Fruit fly (Drosophila melanogaster): Measurements from ENCODE around the gene mor.

mor gene

DNA sequence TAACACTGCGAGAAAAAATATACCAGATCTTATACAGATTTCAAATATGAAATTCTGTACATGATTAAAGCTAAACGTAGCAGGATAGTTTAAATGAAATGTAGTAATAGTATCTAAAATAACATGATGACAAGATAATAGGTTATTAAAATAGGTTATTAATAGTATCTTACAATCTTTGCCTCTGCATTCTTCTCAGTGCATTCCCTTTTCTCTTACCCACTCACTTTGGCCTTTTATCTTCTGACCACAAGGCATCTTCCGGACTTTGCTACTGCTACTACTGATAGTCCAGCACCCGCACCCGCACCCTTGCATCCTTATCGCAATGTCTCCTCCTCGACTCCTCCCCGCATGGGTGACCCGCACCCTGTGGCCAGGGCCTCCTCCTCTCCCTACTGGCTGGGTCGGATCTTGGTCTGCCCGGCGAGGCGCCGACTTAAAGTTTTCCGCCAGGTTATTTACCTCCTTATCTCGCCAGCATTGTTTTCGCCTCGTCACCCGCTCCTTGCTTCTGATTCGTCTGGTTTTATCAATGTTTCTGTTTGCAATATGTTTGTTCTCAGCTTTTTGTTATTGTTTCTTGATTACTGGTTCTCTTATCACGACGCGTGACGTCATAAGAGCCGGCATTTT, 11.9 kb upstream of the mor start (continued):
- TF ChIP-seq CG15269 (tag; optimal IDR thresholded peaks at IDR 0.05): peak; percentile 47
- TF ChIP-seq CG33557 (GFP tag; optimal IDR thresholded peaks at IDR 0.05): peak; percentile 46
- TF ChIP-seq stc (GFP tag; IDR thresholded peaks at IDR 0.05): peak; percentile 60; the same call in 1 of the 2 replicates
- peak; percentile 19 for TF ChIP-seq org-1 (GFP tag; optimal IDR thresholded peaks at IDR 0.05)
- peak; percentile 35 for TF ChIP-seq Meics (GFP tag; optimal IDR thresholded peaks at IDR 0.05)
- no peak for TF ChIP-seq cad (GFP tag; optimal IDR thresholded peaks at IDR 0.05)
- TF ChIP-seq CG42726 (GFP tag; IDR thresholded peaks at IDR 0.05; ENCODE audit: partially characterized antibody): peak; percentile 54; the same call in 1 of the 2 replicates
- TF ChIP-seq mirr (GFP tag; optimal IDR thresholded peaks at IDR 0.05): peak; percentile 15
- peak; percentile 68 for TF ChIP-seq grau (tag; optimal IDR thresholded peaks at IDR 0.05)
- no peak for TF ChIP-seq cg (GFP tag; optimal IDR thresholded peaks at IDR 0.05)
- TF ChIP-seq Hsf (GFP tag; optimal IDR thresholded peaks at IDR 0.05): peak; percentile 43
- TF ChIP-seq Opbp (GFP tag; IDR thresholded peaks at IDR 0.05; ENCODE audit: partially characterized antibody): no peak
- TF ChIP-seq gcm (GFP tag; optimal IDR thresholded peaks at IDR 0.05): peak; percentile 81
- TF ChIP-seq CG2120 (GFP tag; optimal IDR thresholded peaks at IDR 0.05): peak; percentile 38
- no peak for TF ChIP-seq MESR4 (GFP tag; optimal IDR thresholded peaks at IDR 0.05)
- peak; percentile 37 for TF ChIP-seq sob (GFP tag; IDR thresholded peaks at IDR 0.05)
- TF ChIP-seq Bteb2 (GFP tag; optimal IDR thresholded peaks at IDR 0.05): no peak
- TF ChIP-seq twi (tag; optimal IDR thresholded peaks at IDR 0.05): no peak
- TF ChIP-seq CG17385 (GFP tag; optimal IDR thresholded peaks at IDR 0.05): peak; percentile 8
- TF ChIP-seq CG1529 (GFP tag; optimal IDR thresholded peaks at IDR 0.05): no peak
- 0 out of 4 replicates have a peak, but pooled peaks have one; percentile 35 for TF ChIP-seq chinmo (GFP tag; IDR thresholded peaks at IDR 0.05; ENCODE audit: partially characterized antibody)
- TF ChIP-seq Spps (tag; optimal IDR thresholded peaks at IDR 0.05): peak; percentile 27
- TF ChIP-seq CG1603 (tag; optimal IDR thresholded peaks at IDR 0.05): peak; percentile 77
- TF ChIP-seq sens-2 (GFP tag; IDR thresholded peaks at IDR 0.05): no peak
- peak; percentile 44 for TF ChIP-seq CG8388 (GFP tag; optimal IDR thresholded peaks at IDR 0.05)
- no peak for TF ChIP-seq CG5245 (GFP tag; optimal IDR thresholded peaks at IDR 0.05)
- no peak for TF ChIP-seq CG8944 (GFP tag; optimal IDR thresholded peaks at IDR 0.05)
- TF ChIP-seq H15 (GFP tag; IDR thresholded peaks at IDR 0.05): 0 out of 3 replicates have a peak, but pooled peaks have one; percentile 17
- TF ChIP-seq CG10959 (GFP tag; IDR thresholded peaks at IDR 0.05): 0 out of 2 replicates have a peak, but pooled peaks have one; percentile 31
- TF ChIP-seq CG15601 (tag; optimal IDR thresholded peaks at IDR 0.05): peak; percentile 52
- TF ChIP-seq CG15696 (tag; optimal IDR thresholded peaks at IDR 0.05): peak; percentile 54
- peak; percentile 41 for TF ChIP-seq CG1602 (GFP tag; optimal IDR thresholded peaks at IDR 0.05)
- TF ChIP-seq E2f1 (GFP tag; IDR thresholded peaks at IDR 0.05): peak; percentile 43; the same call in 1 of the 2 replicates
- peak; percentile 68 for TF ChIP-seq CG11504 (tag; optimal IDR thresholded peaks at IDR 0.05)
- peak; percentile 53 for TF ChIP-seq Sox102F (GFP tag; optimal IDR thresholded peaks at IDR 0.05)
- 0 out of 3 replicates have a peak, but pooled peaks have one; percentile 18 for TF ChIP-seq CG3726 (GFP tag; IDR thresholded peaks at IDR 0.05)
- TF ChIP-seq Nf-YB (GFP tag; optimal IDR thresholded peaks at IDR 0.05): peak; percentile 83
- TF ChIP-seq MTF-1 (GFP tag; optimal IDR thresholded peaks at IDR 0.05; ENCODE audit: borderline replicate concordance): no peak
- TF ChIP-seq CHES-1-like (GFP tag; optimal IDR thresholded peaks at IDR 0.05): peak; percentile 14
- peak; percentile 50 for TF ChIP-seq fd96Cb (tag; optimal IDR thresholded peaks at IDR 0.05)
- TF ChIP-seq Blimp-1 (GFP tag; optimal IDR thresholded peaks at IDR 0.05): peak; percentile 58
- TF ChIP-seq CG8290 (GFP tag; optimal IDR thresholded peaks at IDR 0.05): no peak
- peak in 1 of 2 experiments; percentile 19 for TF ChIP-seq CG8290 (tag; optimal IDR thresholded peaks at IDR 0.05)
- TF ChIP-seq H2.0 (GFP tag; IDR thresholded peaks at IDR 0.05): 0 out of 2 replicates have a peak, but pooled peaks have one; percentile 25
- peak; percentile 26 for TF ChIP-seq dpn (GFP tag; optimal IDR thresholded peaks at IDR 0.05)
- peak; percentile 91 for TF ChIP-seq sens (GFP tag)
- no peak for TF ChIP-seq CG5953 (GFP tag; IDR thresholded peaks at IDR 0.05)
- TF ChIP-seq CG17359 (tag; optimal IDR thresholded peaks at IDR 0.05): peak; percentile 52
- TF ChIP-seq dmrt11E (tag; optimal IDR thresholded peaks at IDR 0.05): peak; percentile 79

Data from whole organism, embryonic.